Worm (Caenorhabditis elegans) whole organism, young adult: ENCODE data around the gene col-93.

Experiments used
- B0019.2 ChIP-seq: fragments of 200-800 bp; sonication (Bioruptor generic); conservative IDR thresholded peaks from 2 replicates; pipeline ENCODE4 v1.3.6; 2022; ENCODE audit warnings: missing genetic modification reagents, missing genetic modification characterization, missing compliant biosample characterization
- akir-1 ChIP-seq: fragments of 200-800 bp; sonication (Bioruptor generic); optimal IDR thresholded peaks from 2 replicates; lab custom pipeline; 2018; ENCODE audit warnings: mild to moderate bottlenecking, missing genetic modification characterization, moderate library complexity, missing compliant biosample characterization
- ceh-100 ChIP-seq: fragments of 200-800 bp; sonication (Bioruptor generic); IDR thresholded peaks from 2 replicates; pipeline ENCODE4 v1.3.6; 2022; ENCODE audit warnings: missing genetic modification reagents, missing genetic modification characterization, missing compliant biosample characterization
- ceh-27 ChIP-seq: fragments of 200-800 bp; sonication (Bioruptor generic); optimal IDR thresholded peaks from 2 replicates; lab custom pipeline; 2018; ENCODE audit warnings: mild to moderate bottlenecking, missing genetic modification characterization, moderate library complexity, missing compliant biosample characterization
- efl-1 ChIP-seq: fragments of 150-350 bp; optimal IDR thresholded peaks from 2 replicates; lab custom pipeline; 2014; ENCODE audit warnings: missing biosample characterization, missing genetic modification reagents, missing genetic modification characterization
- hmg-1.2 ChIP-seq: fragments of 200-800 bp; sonication (Bioruptor generic); IDR thresholded peaks from 2 replicates; pipeline ENCODE4 v1.3.6; 2022; ENCODE audit warnings: missing genetic modification reagents, missing genetic modification characterization, missing compliant biosample characterization
- madf-6 ChIP-seq: fragments of 200-800 bp; sonication (Bioruptor generic); IDR thresholded peaks from 2 replicates; pipeline ENCODE4 v1.3.6; 2022; ENCODE audit warnings: missing genetic modification reagents, missing genetic modification characterization, missing compliant biosample characterization
- nfya-1 ChIP-seq: sonication (generic microtip); optimal IDR thresholded peaks from 2 replicates; lab custom pipeline; 2017; ENCODE audit warnings: antibody characterized with exemption, missing compliant biosample characterization, missing genetic modification characterization, borderline replicate concordance; ENCODE audit not compliant: insufficient read depth
- nfya-2 ChIP-seq: fragments of 200-800 bp; sonication (Bioruptor generic); IDR thresholded peaks from 2 replicates; pipeline ENCODE4 v1.3.6; 2022; ENCODE audit warnings: missing genetic modification reagents, missing genetic modification characterization, missing compliant biosample characterization
- pha-4 ChIP-seq: fragments of 150-350 bp; sonication (generic microtip); optimal IDR thresholded peaks from 2 replicates; lab custom pipeline; 2014; ENCODE audit warnings: missing biosample characterization, missing genetic modification reagents, missing genetic modification characterization
- rcor-1 ChIP-seq: fragments of 200-800 bp; sonication (Bioruptor generic); IDR thresholded peaks from 2 replicates; pipeline ENCODE4 v1.3.6; 2022; ENCODE audit warnings: missing genetic modification reagents, missing genetic modification characterization, missing compliant biosample characterization
- rpc-1 ChIP-seq, 2 experiments: fragments of 150-350 bp in 1 of 2; sonication (generic microtip) in 1 of 2; optimal IDR thresholded peaks; 2 replicates each; lab custom pipeline; 2014 to 2018; ENCODE audit warnings: missing biosample characterization in 1 of 2, missing genetic modification characterization in 1 of 2, missing genetic modification reagents in 1 of 2, missing genotype in 1 of 2
- tbp1 ChIP-seq: fragments of 200-800 bp; sonication (Bioruptor generic); optimal IDR thresholded peaks from 2 replicates; lab custom pipeline; 2018; ENCODE audit warnings: mild to moderate bottlenecking, missing genetic modification characterization, missing compliant biosample characterization

- TF ChIP-seq efl-1 (GFP tag; lab: Kevin White, UChicago) (no peak), madf-6 (GFP tag; lab: Robert Waterston, UW) (no peak), tbp1 (GFP tag; lab: Kevin White, UChicago) (peak; percentile 50), pha-4 (tag; lab: Kevin White, UChicago) (no peak), nfya-1 (tag; lab: Kevin White, UChicago) (no peak), rpc-1 (optimal IDR thresholded peaks at IDR 0.05; lab: Kevin White, UChicago) (no peak), rpc-1 (tag; optimal IDR thresholded peaks at IDR 0.05; lab: Kevin White, UChicago) (peak; percentile 31), hmg-1.2 (no peak), B0019.2 (GFP tag; lab: Robert Waterston, UW) (no peak), ceh-100 (GFP tag; lab: Robert Waterston, UW) (no peak), akir-1 (GFP tag; lab: Kevin White, UChicago) (no peak), nfya-2 (GFP tag; lab: Robert Waterston, UW) (no peak), rcor-1 (GFP tag; lab: Robert Waterston, UW) (no peak), ceh-27 (GFP tag; lab: Kevin White, UChicago) (no peak)
Measured at ce11 chrIII:10962910-10963309, 22.5 kb downstream of the col-93 start.
